Fruit fly (Drosophila melanogaster): ENCODE measurements around the gene Mulk.

Gene Mulk

DNA sequence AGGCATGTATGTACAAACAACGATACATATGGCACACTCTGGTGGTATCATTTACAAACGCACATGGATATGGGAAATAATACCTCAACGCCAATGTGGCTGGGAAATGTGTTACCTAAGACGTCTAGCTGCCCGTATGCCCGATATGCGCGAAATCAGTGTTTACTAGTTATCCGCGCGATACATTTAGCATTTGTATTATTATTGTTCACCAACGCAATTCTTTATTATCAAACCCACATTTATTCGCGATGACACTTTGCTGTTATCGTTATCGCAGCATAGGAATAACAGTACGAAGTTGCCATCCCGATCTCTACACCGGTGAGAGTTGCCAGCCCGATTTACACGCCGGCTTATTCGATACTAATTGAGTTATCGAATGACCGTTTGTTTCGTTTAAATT is 23.1 kb upstream of the Mulk start, which contains the start of gene chico:
Gene chico, minus strand, starts transcription at position 294 of the 406 bp plus-strand sequence.
- no peak for TF ChIP-seq noc (tag; optimal IDR thresholded peaks at IDR 0.05)

DNA sequence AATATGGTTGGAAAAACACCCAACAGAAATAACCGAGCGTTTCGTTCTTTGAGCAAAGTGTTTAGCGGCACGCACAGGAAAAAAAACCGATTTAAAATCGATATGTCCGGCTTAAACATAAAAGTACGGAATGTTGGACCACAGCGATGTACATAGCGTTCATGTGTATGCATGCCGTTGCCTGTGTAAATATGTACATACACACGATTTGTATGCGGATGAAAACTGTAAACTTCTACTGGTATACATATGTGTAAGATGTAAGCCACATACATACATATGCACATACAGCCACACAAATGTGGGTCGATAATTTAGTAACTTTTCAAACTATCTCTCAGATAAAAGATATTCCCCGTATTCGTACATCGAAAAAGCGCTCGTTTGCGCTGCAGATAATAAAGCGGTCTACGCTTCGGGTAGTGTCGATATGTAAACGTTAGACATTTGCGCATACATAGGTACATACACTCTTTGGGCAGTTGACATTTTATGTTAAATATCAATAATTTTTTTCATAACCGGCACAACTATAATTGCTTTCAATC is 20.1 kb upstream of the Mulk start:
- no peak for TF ChIP-seq noc (tag; optimal IDR thresholded peaks at IDR 0.05)

DNA sequence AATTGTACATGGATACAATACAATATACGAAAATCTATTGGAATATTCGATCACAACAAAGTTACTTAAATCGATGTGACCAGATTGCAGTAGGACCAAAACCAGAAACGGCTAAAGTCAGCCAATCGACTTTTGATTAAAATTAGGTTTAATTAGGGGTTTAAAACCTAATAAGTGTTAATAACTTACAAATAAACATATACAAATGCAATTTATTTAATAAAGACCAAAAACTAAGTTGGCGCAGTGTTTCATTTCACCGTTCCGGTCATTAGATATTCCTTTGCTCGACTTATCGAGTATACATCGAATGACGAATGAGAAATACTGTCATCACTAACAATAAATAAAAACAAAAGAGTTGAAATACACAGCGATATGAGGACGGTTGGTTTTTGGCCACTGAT is 19.4 kb upstream of the Mulk start, which contains the start of the genes bsk and CG31717:
Gene bsk, minus strand, starts transcription at position 61 of the 407 bp plus-strand sequence.
Gene CG31717, plus strand, starts transcription at position 297 of the 407 bp plus-strand sequence.
- TF ChIP-seq noc (tag; optimal IDR thresholded peaks at IDR 0.05), result no peak

DNA sequence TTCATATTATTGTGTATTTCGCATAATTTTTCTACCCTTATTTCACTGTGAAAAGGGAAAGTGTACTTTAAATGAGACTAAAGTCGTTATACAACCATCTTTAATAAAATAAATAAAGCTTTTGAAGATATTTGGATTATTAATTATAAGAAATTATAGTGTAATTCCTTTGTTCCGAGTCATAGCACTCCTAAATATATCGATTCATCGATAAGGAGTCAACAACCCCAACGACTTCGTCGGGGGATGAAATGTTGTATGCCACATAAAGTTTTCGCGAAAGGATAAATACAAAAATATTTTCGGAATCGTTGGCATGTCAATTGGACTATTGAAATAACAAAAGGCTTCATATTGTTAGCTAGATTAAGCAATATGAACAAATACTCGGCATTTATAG is 18.3 kb upstream of the Mulk start, which contains the start of gene Ror:
Gene Ror, plus strand, starts transcription at position 252 of the 400 bp plus-strand sequence.
- no peak for TF ChIP-seq noc (tag; optimal IDR thresholded peaks at IDR 0.05)

DNA sequence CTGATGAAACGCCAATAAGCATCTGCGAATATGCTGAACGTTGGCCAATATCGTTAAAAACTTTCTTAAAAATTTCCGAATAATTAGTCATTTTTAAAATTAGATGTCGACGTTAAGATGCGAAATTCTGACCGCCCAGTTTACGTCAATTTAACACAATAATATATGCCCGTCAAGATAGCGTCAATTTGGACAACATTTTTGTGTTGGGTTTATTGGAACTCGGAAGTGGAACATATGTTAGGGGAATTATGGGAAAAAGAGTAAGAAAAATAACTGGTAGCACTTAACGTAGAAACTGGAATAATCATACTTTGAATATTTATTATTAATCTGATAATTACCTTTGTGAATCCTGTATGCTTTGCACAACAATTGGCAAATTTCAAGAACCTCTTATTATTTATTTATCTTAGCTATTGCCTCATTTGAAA is 14.1 kb upstream of the Mulk start, which contains the start of gene CG5676:
Gene CG5676, minus strand, starts transcription at position 167 of the 434 bp plus-strand sequence.
- no peak for TF ChIP-seq noc (tag; optimal IDR thresholded peaks at IDR 0.05)

DNA sequence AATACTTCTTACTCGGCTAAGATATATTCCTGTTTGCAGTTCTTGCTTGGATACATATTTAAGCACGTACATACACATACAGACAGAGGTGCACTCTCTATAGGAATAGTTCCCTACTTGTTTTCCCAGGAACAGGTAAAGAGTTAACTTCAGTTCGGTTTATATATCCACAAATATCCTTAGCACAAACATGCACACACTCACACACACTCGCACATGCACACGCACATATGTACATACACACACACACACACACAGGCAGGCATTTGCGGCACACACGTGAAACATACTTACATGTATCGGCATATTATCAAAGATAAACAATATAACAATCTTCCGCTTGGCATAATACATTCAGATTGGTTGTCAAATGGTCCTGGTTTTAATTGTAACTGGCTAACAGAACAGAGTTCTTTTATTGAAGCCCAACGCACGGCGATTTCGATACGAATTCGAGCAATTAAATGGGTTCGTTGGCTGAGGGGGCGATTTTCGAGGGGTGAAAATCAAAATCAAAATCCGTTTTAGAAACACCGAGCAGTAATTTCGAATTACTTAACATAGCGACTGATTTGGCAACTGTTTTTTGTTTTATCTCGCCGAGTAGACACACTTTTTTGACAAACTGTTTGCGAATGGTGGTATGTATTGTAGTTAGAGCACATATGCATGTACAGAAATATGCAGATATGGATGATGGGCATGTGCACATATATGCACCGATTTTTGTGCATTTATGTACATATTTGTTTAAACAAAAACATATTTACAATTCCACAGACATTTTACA is 9.7 kb upstream of the Mulk start:
- TF ChIP-seq noc (tag; optimal IDR thresholded peaks at IDR 0.05), result no peak

DNA sequence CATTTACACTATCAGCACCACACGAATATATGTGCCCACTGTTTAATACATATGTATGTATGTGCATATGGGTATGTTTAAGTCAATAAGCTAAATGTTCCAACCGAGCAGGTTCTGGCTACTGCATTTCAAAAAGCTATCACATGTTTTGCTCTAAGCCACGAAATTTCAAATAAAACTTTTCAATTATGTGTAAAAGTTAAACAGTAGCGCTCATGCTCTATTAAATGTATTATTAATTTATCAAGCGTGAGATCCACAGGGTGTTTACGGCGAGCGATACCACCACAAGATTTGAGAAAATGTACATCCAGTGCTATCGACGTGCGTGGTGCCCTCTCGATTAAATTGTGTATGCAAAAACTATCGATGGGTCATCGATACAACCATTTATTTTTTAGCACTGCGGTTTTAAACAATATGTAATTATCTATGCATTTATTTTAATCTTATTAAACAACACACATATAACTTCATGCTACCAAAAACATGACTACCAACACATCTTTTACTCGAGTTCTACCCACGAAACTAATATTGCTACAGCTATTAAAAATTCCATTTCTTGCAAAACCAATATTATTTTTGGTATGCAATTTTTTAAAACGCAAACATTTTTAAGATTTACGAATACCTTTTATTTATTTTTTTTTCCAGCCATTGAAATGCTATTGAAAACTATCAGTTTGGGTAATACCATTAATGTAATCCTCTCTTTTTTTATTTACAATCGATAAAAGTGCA is 8.9 kb upstream of the Mulk start, which contains the start of gene Pten:
Gene Pten, minus strand, starts transcription at position 300 of the 744 bp plus-strand sequence.
- no peak for TF ChIP-seq noc (tag; optimal IDR thresholded peaks at IDR 0.05)

DNA sequence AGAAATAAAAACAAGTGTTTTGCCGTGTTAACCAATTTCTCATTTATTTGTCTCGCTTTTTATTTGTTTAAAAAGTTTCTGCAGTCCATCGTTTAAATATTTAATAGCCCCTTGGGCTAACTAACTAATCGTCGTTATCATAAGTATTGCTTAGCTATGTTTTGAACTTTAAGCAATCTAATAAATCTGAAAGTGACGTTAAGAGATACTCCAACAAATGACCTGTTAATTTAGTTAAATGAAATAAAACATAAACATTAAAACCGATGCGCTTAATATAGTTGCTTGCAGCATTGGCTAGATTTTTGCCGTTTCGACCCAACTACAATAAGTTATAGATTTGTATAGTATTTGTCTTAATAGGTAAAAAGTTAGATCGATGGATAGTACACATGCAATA is 8.1 kb upstream of the Mulk start:
- TF ChIP-seq noc (tag; optimal IDR thresholded peaks at IDR 0.05), result no peak

DNA sequence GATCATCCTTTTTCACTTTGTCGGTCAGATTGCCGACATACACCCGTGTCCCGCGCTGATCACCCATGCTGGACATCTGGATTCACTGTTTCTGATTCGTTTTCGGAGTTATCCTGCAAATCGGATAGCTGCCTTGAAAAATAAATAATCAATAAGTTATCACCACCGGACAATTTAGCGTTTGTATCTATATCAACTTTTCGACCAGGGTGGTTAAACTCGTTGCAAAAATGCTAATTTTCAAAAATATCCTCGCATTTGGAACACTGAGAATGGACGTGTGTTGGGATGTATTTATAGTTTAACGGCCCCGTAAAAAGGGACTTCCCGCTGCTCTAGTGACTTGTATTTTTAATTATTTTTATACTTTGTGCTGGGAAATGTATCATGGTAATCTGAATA is 6.5 kb upstream of the Mulk start, which contains the start of gene Rsf1:
Gene Rsf1, minus strand, starts transcription at position 212 of the 402 bp plus-strand sequence.
- TF ChIP-seq noc (tag; optimal IDR thresholded peaks at IDR 0.05), result no peak

DNA sequence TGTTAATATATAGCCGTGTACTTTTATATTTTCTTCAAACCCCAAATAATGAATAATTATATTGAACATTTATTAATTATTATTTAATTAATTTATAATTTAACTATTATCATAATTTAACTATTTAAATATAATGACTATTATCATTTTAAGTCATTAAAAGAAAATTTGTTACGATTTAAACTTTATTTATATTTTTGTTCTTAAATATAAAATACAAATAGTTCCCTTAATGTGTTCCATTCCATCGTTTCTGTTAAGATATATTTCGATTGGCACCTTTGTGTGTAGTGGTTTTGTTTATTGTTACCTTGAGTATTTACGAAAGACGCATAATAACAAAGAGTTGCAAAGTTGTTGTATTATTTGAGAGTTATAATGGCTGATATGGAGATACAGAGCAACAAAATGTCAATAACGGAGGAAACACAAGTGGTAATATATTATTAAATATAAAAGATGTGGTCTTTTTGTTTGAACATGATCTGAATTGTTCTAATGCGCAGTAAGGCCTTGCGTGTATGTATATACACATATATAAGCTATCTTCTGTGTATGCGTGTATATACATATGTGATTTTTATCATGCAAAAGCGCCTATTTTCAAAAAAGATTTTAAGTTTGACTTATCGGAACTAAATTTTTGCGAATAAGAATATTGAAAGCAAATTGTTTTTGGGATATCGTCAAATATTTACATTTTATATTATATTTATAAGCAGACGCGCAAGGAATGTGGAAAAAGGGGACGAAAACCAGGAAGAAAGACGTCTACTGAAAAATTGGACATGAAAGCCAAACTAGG is 5.8 kb upstream of the Mulk start, which contains the start of gene REPTOR-BP:
Gene REPTOR-BP, plus strand, starts transcription at position 296 of the 805 bp plus-strand sequence.
- TF ChIP-seq noc (tag; optimal IDR thresholded peaks at IDR 0.05), result no peak

DNA sequence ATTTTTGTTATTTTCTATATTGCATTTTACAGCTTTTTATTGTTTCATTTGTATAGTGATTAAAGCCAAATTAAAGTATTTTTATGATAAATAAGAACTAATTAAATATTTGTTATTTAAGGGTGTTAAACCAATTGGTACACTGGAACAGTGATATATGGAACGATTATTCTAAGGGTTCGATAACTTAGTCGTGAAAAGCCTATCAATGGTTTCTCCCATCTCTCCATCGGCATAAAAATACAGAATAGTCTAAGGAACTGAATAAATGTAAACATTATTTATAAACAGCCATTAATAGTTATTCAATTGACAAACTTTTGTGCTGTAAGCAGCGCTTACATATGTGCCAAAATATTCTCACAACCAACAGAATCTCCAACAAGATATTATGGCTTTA is 4.7 kb upstream of the Mulk start, which contains the start of gene Mob3:
Gene Mob3, plus strand, starts transcription at position 208 of the 400 bp plus-strand sequence.
- TF ChIP-seq noc (tag; optimal IDR thresholded peaks at IDR 0.05), result no peak

DNA sequence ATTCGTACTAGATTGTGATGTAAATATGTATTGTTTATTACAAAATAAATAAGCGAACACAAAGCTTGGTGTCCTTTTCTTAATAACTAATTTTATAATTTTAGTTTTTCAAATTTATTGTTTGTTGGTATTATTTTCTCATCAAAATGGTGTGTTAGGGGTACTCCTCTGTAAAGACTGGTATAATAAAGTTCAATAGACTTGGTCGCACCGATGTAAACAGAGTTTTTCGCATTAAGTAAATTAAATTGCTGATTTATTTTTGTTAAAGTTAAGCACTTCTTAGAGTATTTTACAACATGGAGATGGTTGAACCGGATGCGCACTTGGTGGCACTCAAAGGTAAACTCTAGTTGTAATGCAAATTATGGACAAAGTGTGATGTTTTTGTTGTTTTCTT is 3.3 kb upstream of the Mulk start, which contains the start of gene CG4953:
Gene CG4953, plus strand, starts transcription at position 193 of the 400 bp plus-strand sequence.
- TF ChIP-seq noc (tag; optimal IDR thresholded peaks at IDR 0.05), result no peak

DNA sequence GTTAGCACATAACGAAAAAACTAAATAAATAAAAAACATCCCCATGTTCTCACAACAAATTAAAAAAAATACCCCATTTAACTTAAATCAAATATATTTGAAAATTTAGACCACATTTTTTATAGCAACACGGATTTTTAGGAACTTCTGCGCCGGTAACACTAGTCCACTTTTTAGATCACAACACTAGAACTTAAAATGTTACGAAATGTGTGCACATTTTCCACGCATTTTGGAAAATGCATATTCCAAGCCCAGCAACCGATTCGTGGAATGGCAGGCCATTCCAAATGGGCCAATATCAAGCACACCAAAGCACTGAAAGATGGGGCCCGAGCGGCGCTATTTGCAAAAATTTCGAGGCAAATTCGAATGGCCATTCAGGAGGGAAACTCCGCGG is 1.2 kb upstream of the Mulk start, which contains the start of gene CG4957:
Gene CG4957, plus strand, starts transcription at position 185 of the 400 bp plus-strand sequence.
- no peak for TF ChIP-seq noc (tag; optimal IDR thresholded peaks at IDR 0.05)

DNA sequence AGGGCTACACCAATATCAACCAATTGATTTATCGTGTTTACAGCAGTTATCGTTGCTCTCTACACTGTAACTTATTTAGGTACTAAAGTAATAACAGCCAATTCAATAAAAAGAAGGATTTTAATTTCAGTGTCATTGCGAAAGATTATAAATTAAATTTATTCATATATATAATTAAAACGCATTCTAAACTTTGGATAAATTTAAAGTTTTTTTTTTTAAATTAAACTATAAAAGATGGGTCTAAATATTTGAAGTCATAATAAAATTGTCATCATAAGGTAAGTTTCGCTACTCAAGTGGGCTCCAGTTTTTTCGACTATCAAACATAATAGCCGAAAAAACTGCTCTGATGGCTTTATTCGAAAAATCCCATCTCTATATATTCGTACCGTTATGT is 2.4 kb downstream of the Mulk start, which contains the start of gene trk:
Gene trk, minus strand, starts transcription at position 101 of the 400 bp plus-strand sequence.
- no peak for TF ChIP-seq noc (tag; optimal IDR thresholded peaks at IDR 0.05)

DNA sequence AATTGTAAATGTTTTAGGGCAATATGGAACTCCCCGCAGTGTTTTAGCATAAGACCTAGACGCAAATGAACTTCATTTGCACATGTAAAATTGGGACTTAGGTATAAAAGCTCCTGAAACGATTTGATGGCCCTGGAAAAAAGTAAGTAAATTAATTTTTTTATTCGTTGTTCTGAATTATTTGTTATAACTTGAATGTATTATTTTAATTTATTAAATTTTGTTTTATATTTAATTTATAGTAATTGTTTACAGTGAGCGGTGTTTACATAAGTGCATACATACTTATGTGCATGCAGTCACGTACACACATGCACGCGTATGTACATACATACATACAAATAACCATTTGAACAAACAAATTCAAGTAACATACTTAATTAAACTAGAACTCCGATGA is 6.6 kb downstream of the Mulk start:
- no peak for TF ChIP-seq noc (tag; optimal IDR thresholded peaks at IDR 0.05)

Data from whole organism, larva.